Worm (Caenorhabditis elegans): ENCODE measurements around the gene Y50D4B.2.

- TF ChIP-seq mcd-1 (GFP tag; IDR thresholded peaks at IDR 0.05) = no peak
- no peak for TF ChIP-seq egrh-3 (GFP tag; IDR thresholded peaks at IDR 0.05)
- TF ChIP-seq rpc-1 (optimal IDR thresholded peaks at IDR 0.05) = no peak
- no peak for TF ChIP-seq rpc-1 (tag; optimal IDR thresholded peaks at IDR 0.05)
These were observed 8.0 kb upstream of the Y50D4B.2 start, which contains the start of gene Y50D4B.4 for ce11 chrV:1092359-1092758.
